Fruit fly (Drosophila melanogaster): ENCODE measurements around the gene CG8924.

CG8924 gene

dm6 chrX:15986654-15987053 lies 45.8 kb downstream of the CG8924 start, which contains the start of gene ND-20 (continued):
- peak in 1 of 2 experiments; percentile 13 for TF ChIP-seq crp (GFP tag; optimal IDR thresholded peaks at IDR 0.05)
- peak; percentile 2 for TF ChIP-seq CG17359 (tag; optimal IDR thresholded peaks at IDR 0.05)
- no peak for TF ChIP-seq CG2199 (GFP tag; IDR thresholded peaks at IDR 0.05)
- TF ChIP-seq CG1024 (GFP tag; IDR thresholded peaks at IDR 0.05), result peak; percentile 89
- peak; percentile 11 for TF ChIP-seq Myb (GFP tag; optimal IDR thresholded peaks at IDR 0.05)
- TF ChIP-seq Drgx (GFP tag; IDR thresholded peaks at IDR 0.05), result no peak
- peak in 1 of 2 experiments; percentile 95 for TF ChIP-seq Eip74EF (GFP tag; optimal IDR thresholded peaks at IDR 0.05)
- TF ChIP-seq CG8944 (GFP tag; optimal IDR thresholded peaks at IDR 0.05), result no peak
- TF ChIP-seq CG12744 (GFP tag; optimal IDR thresholded peaks at IDR 0.05), result no peak
- peak in 1 of 2 experiments; percentile 50 for TF ChIP-seq Hr78 (GFP tag; optimal IDR thresholded peaks at IDR 0.05)
- no peak for TF ChIP-seq danr (GFP tag; IDR thresholded peaks at IDR 0.05)
- peak; percentile 43 for TF ChIP-seq CG2712 (tag; optimal IDR thresholded peaks at IDR 0.05)
- TF ChIP-seq CG15514 (GFP tag; optimal IDR thresholded peaks at IDR 0.05), result peak; percentile 79
- no peak for TF ChIP-seq CG16863 (GFP tag; optimal IDR thresholded peaks at IDR 0.05)
- peak in 1 of 3 experiments; percentile 99 for TF ChIP-seq lola (GFP tag; optimal IDR thresholded peaks at IDR 0.05)
- TF ChIP-seq CG3847 (GFP tag; IDR thresholded peaks at IDR 0.05), result 0 out of 2 replicates have a peak, but pooled peaks have one; percentile 22
- TF ChIP-seq btn (GFP tag; optimal IDR thresholded peaks at IDR 0.05), result no peak
- peak; percentile 47 for TF ChIP-seq zfh2 (GFP tag; optimal IDR thresholded peaks at IDR 0.05)
- TF ChIP-seq Hey (tag; optimal IDR thresholded peaks at IDR 0.05), result no peak
- TF ChIP-seq CG17802 (tag; optimal IDR thresholded peaks at IDR 0.05), result peak; percentile 94
- peak; percentile 56 for TF ChIP-seq CG8290 (GFP tag; optimal IDR thresholded peaks at IDR 0.05)
- TF ChIP-seq CG8290 (tag; optimal IDR thresholded peaks at IDR 0.05), result no peak
- TF ChIP-seq ap (GFP tag; IDR thresholded peaks at IDR 0.05), result no peak
- TF ChIP-seq CG7839 (tag; optimal IDR thresholded peaks at IDR 0.05), result peak; percentile 22
- TF ChIP-seq grau (tag; optimal IDR thresholded peaks at IDR 0.05), result peak; percentile 40
- peak; percentile 42 for TF ChIP-seq Sry-δ (GFP tag; optimal IDR thresholded peaks at IDR 0.05)
- no peak for TF ChIP-seq Oaz (GFP tag; IDR thresholded peaks at IDR 0.05)
- TF ChIP-seq pho (GFP tag; optimal IDR thresholded peaks at IDR 0.05), result peak; percentile 19
- peak; percentile 34 for TF ChIP-seq pfk (GFP tag; optimal IDR thresholded peaks at IDR 0.05)
- TF ChIP-seq hbn (GFP tag; IDR thresholded peaks at IDR 0.05; ENCODE audit: partially characterized antibody), result no peak
- TF ChIP-seq CoRest (tag; optimal IDR thresholded peaks at IDR 0.05), result peak; percentile 48
- TF ChIP-seq CG12071 (GFP tag; optimal IDR thresholded peaks at IDR 0.05), result no peak
- peak; percentile 22 for TF ChIP-seq sug (tag; optimal IDR thresholded peaks at IDR 0.05)
- TF ChIP-seq CG2120 (GFP tag; optimal IDR thresholded peaks at IDR 0.05), result peak; percentile 35
- no peak for TF ChIP-seq CG12299 (tag; optimal IDR thresholded peaks at IDR 0.05)
- no peak for TF ChIP-seq zf30C (GFP tag; optimal IDR thresholded peaks at IDR 0.05)
- TF ChIP-seq ssp (GFP tag; IDR thresholded peaks at IDR 0.05), result peak; percentile 98
- TF ChIP-seq bsh (GFP tag; optimal IDR thresholded peaks at IDR 0.05), result peak in 1 of 2 experiments; percentile 5
- peak; percentile 52 for TF ChIP-seq vvl (GFP tag; IDR thresholded peaks at IDR 0.05)

dm6 chrX:15989631-15990030 lies 48.8 kb downstream of the CG8924 start:
- TF ChIP-seq CG3065 (GFP tag; optimal IDR thresholded peaks at IDR 0.05), result no peak
- peak; percentile 37 for TF ChIP-seq Elba2 (GFP tag; optimal IDR thresholded peaks at IDR 0.05)

All from whole organism, embryonic.